Fruit fly (Drosophila melanogaster) whole organism, embryonic: ENCODE data around the gene SdicB.

Experiments
- Aef1 ChIP-seq: fragments of 200-800 bp; sonication (Bioruptor generic); IDR thresholded peaks from 3 replicates; pipeline ENCODE4 v1.3.6; 2022; ENCODE audit warnings: missing biosample characterization, missing genetic modification characterization
- Atf-2 ChIP-seq: fragments of 200-800 bp; sonication (Bioruptor generic); optimal IDR thresholded peaks from 2 replicates; lab custom pipeline; 2016; ENCODE audit warnings: missing biosample characterization, missing genetic modification characterization
- BEAF-32 ChIP-seq: fragments of 200-800 bp; sonication (Bioruptor generic); optimal IDR thresholded peaks from 3 replicates; lab custom pipeline; 2017; ENCODE audit warnings: missing biosample characterization, missing genetic modification characterization, mild to moderate bottlenecking, moderate library complexity, missing genetic modification reagents
- Bgb ChIP-seq: fragments of 200-800 bp; sonication (Bioruptor generic); IDR thresholded peaks from 2 replicates; pipeline ENCODE4 v1.3.6; 2022; ENCODE audit warnings: missing biosample characterization, missing genetic modification characterization; ENCODE audit not compliant: partially characterized antibody
- Blimp-1 ChIP-seq: fragments of 200-800 bp; sonication (Bioruptor generic); optimal IDR thresholded peaks from 3 replicates; lab custom pipeline; 2018; ENCODE audit warnings: missing biosample characterization, missing genetic modification characterization, mild to moderate bottlenecking, moderate library complexity, missing genetic modification reagents
- CG10209 ChIP-seq: fragments of 200-800 bp; sonication (Bioruptor generic); optimal IDR thresholded peaks from 3 replicates; lab custom pipeline; 2017; ENCODE audit warnings: missing biosample characterization, mild to moderate bottlenecking, missing genetic modification characterization, missing genetic modification reagents
- CG10462 ChIP-seq: fragments of 200-800 bp; sonication (Bioruptor generic); optimal IDR thresholded peaks from 2 replicates; lab custom pipeline; 2016; ENCODE audit warnings: missing biosample characterization, missing genetic modification characterization
- CG10959 ChIP-seq: fragments of 200-800 bp; sonication (Bioruptor generic); IDR thresholded peaks from 2 replicates; pipeline ENCODE4 v1.3.6; 2022; ENCODE audit warnings: missing biosample characterization, missing genetic modification characterization
- CG12299 ChIP-seq: fragments of 200-800 bp; sonication (Bioruptor generic); optimal IDR thresholded peaks from 2 replicates; lab custom pipeline; 2018; ENCODE audit warnings: missing biosample characterization, mild to moderate bottlenecking, missing genetic modification characterization
- CG13287 ChIP-seq: fragments of 200-800 bp; sonication (Bioruptor generic); IDR thresholded peaks from 2 replicates; pipeline ENCODE4 v1.3.6; 2022; ENCODE audit warnings: missing biosample characterization, missing genetic modification characterization; ENCODE audit not compliant: partially characterized antibody
- CG13775 ChIP-seq: fragments of 200-800 bp; sonication (Bioruptor generic); optimal IDR thresholded peaks from 3 replicates; lab custom pipeline; 2017; ENCODE audit warnings: missing biosample characterization, mild to moderate bottlenecking, missing genetic modification characterization
- CG14860 ChIP-seq: fragments of 200-800 bp; sonication (Bioruptor generic); IDR thresholded peaks from 3 replicates; pipeline ENCODE4 v1.3.6; 2022; ENCODE audit warnings: missing biosample characterization, missing genetic modification characterization; ENCODE audit not compliant: partially characterized antibody
- CG17385 ChIP-seq: fragments of 200-800 bp; sonication (Bioruptor generic); optimal IDR thresholded peaks from 3 replicates; lab custom pipeline; 2018; ENCODE audit warnings: missing biosample characterization, mild to moderate bottlenecking, missing genetic modification characterization
- CG17829 ChIP-seq: fragments of 200-800 bp; optimal IDR thresholded peaks from 2 replicates; lab custom pipeline; 2019; ENCODE audit warnings: missing biosample characterization, mild to moderate bottlenecking, missing genetic modification characterization, moderate library complexity
- CG2120 ChIP-seq: fragments of 200-800 bp; sonication (Bioruptor generic); optimal IDR thresholded peaks from 3 replicates; lab custom pipeline; 2016; ENCODE audit warnings: missing biosample characterization, missing genetic modification characterization
- CG34224 ChIP-seq: fragments of 200-800 bp; sonication (Bioruptor generic); IDR thresholded peaks from 3 replicates; pipeline ENCODE4 v1.3.6; 2022; ENCODE audit warnings: missing biosample characterization, missing genetic modification characterization; ENCODE audit not compliant: partially characterized antibody
- CG3838 ChIP-seq: fragments of 200-800 bp; sonication (Bioruptor generic); optimal IDR thresholded peaks from 3 replicates; lab custom pipeline; 2016; ENCODE audit warnings: missing biosample characterization, missing genetic modification characterization
- CG4424 ChIP-seq: fragments of 200-800 bp; sonication (Bioruptor generic); optimal IDR thresholded peaks from 3 replicates; lab custom pipeline; 2016; ENCODE audit warnings: missing biosample characterization, missing genetic modification characterization
- CG6791 ChIP-seq: fragments of 200-800 bp; sonication (Bioruptor generic); IDR thresholded peaks from 3 replicates; pipeline ENCODE4 v1.3.6; 2022; ENCODE audit warnings: missing biosample characterization, missing genetic modification characterization; ENCODE audit not compliant: partially characterized antibody
- CG8290 ChIP-seq, 3 experiments: fragments of 200-800 bp; sonication (Bioruptor generic); optimal IDR thresholded peaks; 2 replicates each; lab custom pipeline; 2016 to 2019; ENCODE audit warnings: missing biosample characterization in 3 of 3, missing genetic modification characterization in 3 of 3, mild to moderate bottlenecking in 2 of 3, moderate library complexity in 1 of 3
- CG8388 ChIP-seq: fragments of 200-800 bp; sonication (Bioruptor generic); optimal IDR thresholded peaks from 2 replicates; lab custom pipeline; 2019; ENCODE audit warnings: missing biosample characterization, mild to moderate bottlenecking, missing genetic modification characterization, moderate library complexity
- Dll ChIP-seq: fragments of 200-800 bp; sonication (Bioruptor generic); IDR thresholded peaks from 4 replicates; pipeline ENCODE4 v1.3.6; 2022; ENCODE audit warnings: missing biosample characterization, missing genetic modification characterization; ENCODE audit not compliant: partially characterized antibody
- E2f2 ChIP-seq: fragments of 200-800 bp; sonication (Bioruptor generic); IDR thresholded peaks from 2 replicates; pipeline ENCODE4 v1.3.6; 2022; ENCODE audit warnings: missing biosample characterization, missing genetic modification characterization
- Gug ChIP-seq: fragments of 200-800 bp; sonication (Bioruptor generic); IDR thresholded peaks from 4 replicates; pipeline ENCODE4 v1.3.6; 2022; ENCODE audit warnings: missing biosample characterization, missing genetic modification characterization
- HLH4C ChIP-seq: fragments of 200-800 bp; sonication (Bioruptor generic); IDR thresholded peaks from 3 replicates; pipeline ENCODE4 v1.3.6; 2022; ENCODE audit warnings: missing biosample characterization, missing genetic modification characterization; ENCODE audit not compliant: partially characterized antibody
- Max ChIP-seq: fragments of 200-800 bp; sonication (Bioruptor generic); optimal IDR thresholded peaks from 2 replicates; lab custom pipeline; 2016; ENCODE audit warnings: missing biosample characterization, mild to moderate bottlenecking, missing genetic modification characterization
- Med ChIP-seq: fragments of 200-800 bp; sonication (Bioruptor generic); peaks from one replicate; lab custom pipeline; 2016; ENCODE audit warnings: missing biosample characterization, missing genetic modification characterization, mild to moderate bottlenecking, inconsistent platforms, moderate library complexity
- Nf-YC ChIP-seq: fragments of 200-800 bp; optimal IDR thresholded peaks from 3 replicates; lab custom pipeline; 2019; ENCODE audit warnings: missing biosample characterization, mild to moderate bottlenecking, missing genetic modification characterization, moderate library complexity
- Oaz ChIP-seq: fragments of 200-800 bp; sonication (Bioruptor generic); IDR thresholded peaks from 2 replicates; pipeline ENCODE4 v1.3.6; 2022; ENCODE audit warnings: missing biosample characterization, missing genetic modification characterization
- Pdp1 ChIP-seq, 2 experiments: fragments of 200-800 bp; sonication (Bioruptor generic); optimal IDR thresholded peaks; 3 replicates each; lab custom pipeline; 2016; ENCODE audit warnings: missing biosample characterization in 2 of 2, missing genetic modification characterization in 2 of 2, mild to moderate bottlenecking in 1 of 2, moderate library complexity in 1 of 2
- Ptx1 ChIP-seq: fragments of 200-800 bp; sonication (Bioruptor generic); IDR thresholded peaks from 2 replicates; pipeline ENCODE4 v1.3.6; 2022; ENCODE audit warnings: missing biosample characterization, missing genetic modification characterization
- Spps ChIP-seq: fragments of 200-800 bp; sonication (Bioruptor generic); optimal IDR thresholded peaks from 2 replicates; lab custom pipeline; 2018; ENCODE audit warnings: missing biosample characterization, mild to moderate bottlenecking, missing genetic modification characterization
- ap ChIP-seq: fragments of 200-800 bp; sonication (Bioruptor generic); IDR thresholded peaks from 2 replicates; pipeline ENCODE4 v1.3.6; 2022; ENCODE audit warnings: missing biosample characterization, missing genetic modification characterization
- ase ChIP-seq: fragments of 200-800 bp; sonication (Bioruptor generic); IDR thresholded peaks from 3 replicates; pipeline ENCODE4 v1.3.6; 2022; ENCODE audit warnings: missing biosample characterization, missing genetic modification characterization
- ato ChIP-seq: fragments of 200-800 bp; sonication (Bioruptor generic); IDR thresholded peaks from 2 replicates; pipeline ENCODE4 v1.3.6; 2022; ENCODE audit warnings: missing biosample characterization, missing genetic modification characterization; ENCODE audit not compliant: partially characterized antibody
- crol ChIP-seq: fragments of 200-800 bp; sonication (Bioruptor generic); IDR thresholded peaks from 2 replicates; pipeline ENCODE4 v1.3.6; 2022; ENCODE audit warnings: missing biosample characterization, missing genetic modification characterization
- da ChIP-seq: fragments of 200-800 bp; sonication (Bioruptor generic); optimal IDR thresholded peaks from 2 replicates; lab custom pipeline; 2016; ENCODE audit warnings: missing biosample characterization, missing genetic modification characterization
- dm ChIP-seq: fragments of 200-800 bp; sonication (Bioruptor generic); optimal IDR thresholded peaks from 3 replicates; lab custom pipeline; 2016; ENCODE audit warnings: missing biosample characterization, missing genetic modification characterization
- gro ChIP-seq: fragments of 200-800 bp; sonication (Bioruptor generic); optimal IDR thresholded peaks from 2 replicates; lab custom pipeline; 2016; ENCODE audit warnings: missing biosample characterization, missing genetic modification characterization
- gsb-n ChIP-seq: fragments of 200-800 bp; sonication (Bioruptor generic); optimal IDR thresholded peaks from 3 replicates; lab custom pipeline; 2018; ENCODE audit warnings: missing biosample characterization, mild to moderate bottlenecking, missing genetic modification characterization
- hbn ChIP-seq: fragments of 200-800 bp; sonication (Bioruptor generic); IDR thresholded peaks from 2 replicates; pipeline ENCODE4 v1.3.6; 2022; ENCODE audit warnings: missing biosample characterization, missing genetic modification characterization; ENCODE audit not compliant: partially characterized antibody
- nmo ChIP-seq: fragments of 200-800 bp; sonication (Bioruptor generic); optimal IDR thresholded peaks from 2 replicates; lab custom pipeline; 2018; ENCODE audit warnings: missing biosample characterization, mild to moderate bottlenecking, missing genetic modification characterization, moderate library complexity
- pho ChIP-seq: fragments of 200-800 bp; sonication (Bioruptor generic); optimal IDR thresholded peaks from 2 replicates; lab custom pipeline; 2016; ENCODE audit warnings: missing biosample characterization, missing genetic modification characterization
- pum ChIP-seq: fragments of 200-800 bp; sonication (Bioruptor generic); optimal IDR thresholded peaks from 2 replicates; lab custom pipeline; 2016; ENCODE audit warnings: missing biosample characterization, missing genetic modification characterization
- sc ChIP-seq, 3 experiments: fragments of >200 bp in 2 of 3; fragments of 200-800 bp in 1 of 3; sonication (Bioruptor generic) in 1 of 3; optimal IDR thresholded peaks; 2 replicates in 2 of 3; 3 replicates in 1 of 3; lab custom pipeline; 2017; ENCODE audit warnings: mild to moderate bottlenecking in 1 of 3, missing biosample characterization in 1 of 3, missing genetic modification characterization in 1 of 3, missing genetic modification reagents in 1 of 3
- scrt ChIP-seq: fragments of 200-800 bp; sonication (Bioruptor generic); optimal IDR thresholded peaks from 2 replicates; lab custom pipeline; 2018; ENCODE audit warnings: missing biosample characterization, mild to moderate bottlenecking, missing genetic modification characterization, moderate library complexity
- sens ChIP-seq: fragments of 200-800 bp; sonication (Bioruptor generic); peaks from one replicate; lab custom pipeline; 2016; ENCODE audit warnings: missing biosample characterization, missing genetic modification characterization
- sna ChIP-seq: fragments of 200-800 bp; sonication (Bioruptor generic); IDR thresholded peaks from 2 replicates; pipeline ENCODE4 v1.3.6; 2022; ENCODE audit warnings: missing biosample characterization, missing genetic modification characterization; ENCODE audit not compliant: partially characterized antibody
- sug ChIP-seq: fragments of 200-800 bp; optimal IDR thresholded peaks from 2 replicates; lab custom pipeline; 2019; ENCODE audit warnings: missing biosample characterization, mild to moderate bottlenecking, missing genetic modification characterization, moderate library complexity

The SdicB gene

dm6 chrX:20251069-20251468 lies 41.7 kb upstream of the SdicB start, which contains the start of the genes CG17068 and Rab10 (continued):
- TF ChIP-seq gsb-n (tag; lab: Kevin White, UChicago): no peak
- peak; percentile 1 for TF ChIP-seq gro (GFP tag; lab: Kevin White, UChicago)
- TF ChIP-seq CG34224 (GFP tag; lab: Robert Waterston, UW): peak; percentile 96
- TF ChIP-seq Blimp-1 (GFP tag; lab: Kevin White, UChicago): no peak
- peak in 1 of 2 experiments; percentile 41 for TF ChIP-seq Pdp1 (GFP tag; optimal IDR thresholded peaks at IDR 0.05; lab: Kevin White, UChicago)
- no peak for TF ChIP-seq Oaz (GFP tag; lab: Robert Waterston, UW)
- TF ChIP-seq pum (GFP tag; lab: Kevin White, UChicago): no peak
- no peak for TF ChIP-seq da (GFP tag; lab: Kevin White, UChicago)
- TF ChIP-seq BEAF-32 (GFP tag; lab: Kevin White, UChicago): peak; percentile 95
- no peak; the same call in 3 of the 4 replicates for TF ChIP-seq Gug (GFP tag; lab: Robert Waterston, UW)
- TF ChIP-seq CG10959 (GFP tag; lab: Robert Waterston, UW): no peak
- peak; percentile 7 for TF ChIP-seq CG13775 (GFP tag; lab: Kevin White, UChicago)
- peak; percentile 95 for TF ChIP-seq Dll (GFP tag; lab: Robert Waterston, UW)
- no peak for TF ChIP-seq CG3838
- peak; percentile 44 for TF ChIP-seq CG8290 (GFP tag; optimal IDR thresholded peaks at IDR 0.05; lab: Kevin White, UChicago)
- TF ChIP-seq CG8290 (tag; optimal IDR thresholded peaks at IDR 0.05; lab: Kevin White, UChicago): peak in 1 of 2 experiments; percentile 12
- TF ChIP-seq Max (GFP tag; lab: Kevin White, UChicago): peak; percentile 3
- TF ChIP-seq sug (tag; lab: Kevin White, UChicago): peak; percentile 19
- peak; percentile 50 for TF ChIP-seq nmo (GFP tag; lab: Kevin White, UChicago)
- TF ChIP-seq dm: peak; percentile 53
- TF ChIP-seq ase (GFP tag; lab: Robert Waterston, UW): no peak
- no peak for TF ChIP-seq Nf-YC (tag; lab: Kevin White, UChicago)
- no peak for TF ChIP-seq CG17385 (GFP tag; lab: Kevin White, UChicago)
- peak; percentile 12 for TF ChIP-seq CG4424 (GFP tag; lab: Kevin White, UChicago)
- peak; percentile 81 for TF ChIP-seq Med (GFP tag; lab: Kevin White, UChicago)
- TF ChIP-seq ato: peak; percentile 57
- no peak for TF ChIP-seq Atf-2 (GFP tag; lab: Kevin White, UChicago)
- peak; percentile 16 for TF ChIP-seq CG12299
- peak; percentile 22 for TF ChIP-seq pho (GFP tag; lab: Kevin White, UChicago)
- peak; percentile 51; the same call in 1 of the 2 replicates for TF ChIP-seq E2f2 (GFP tag; lab: Robert Waterston, UW)
- TF ChIP-seq CG6791 (GFP tag; lab: Robert Waterston, UW): peak; percentile 81
- no peak for TF ChIP-seq sc (optimal IDR thresholded peaks at IDR 0.05; lab: Kevin White, UChicago)
- TF ChIP-seq sc (GFP tag; optimal IDR thresholded peaks at IDR 0.05; lab: Kevin White, UChicago): no peak
- peak; percentile 88 for TF ChIP-seq sens (GFP tag; lab: Kevin White, UChicago)
- TF ChIP-seq CG13287: peak; percentile 94
- TF ChIP-seq CG10209: no peak
- TF ChIP-seq Ptx1 (GFP tag; lab: Robert Waterston, UW): 0 out of 2 replicates have a peak, but pooled peaks have one; percentile 22
- TF ChIP-seq Bgb (GFP tag; lab: Robert Waterston, UW): peak; percentile 88
- peak; percentile 0 for TF ChIP-seq scrt (GFP tag; lab: Kevin White, UChicago)
- peak; percentile 89 for TF ChIP-seq CG14860 (GFP tag; lab: Robert Waterston, UW)
- no peak for TF ChIP-seq Aef1 (GFP tag; lab: Robert Waterston, UW)
- no peak for TF ChIP-seq CG10462 (GFP tag; lab: Kevin White, UChicago)
- no peak for TF ChIP-seq ap
- no peak for TF ChIP-seq Spps
- TF ChIP-seq CG2120: peak; percentile 32
- peak; percentile 13 for TF ChIP-seq CG17829 (tag; lab: Kevin White, UChicago)
- peak; percentile 95 for TF ChIP-seq HLH4C
- no peak for TF ChIP-seq CG8388 (GFP tag; lab: Kevin White, UChicago)
- no peak for TF ChIP-seq crol (GFP tag; lab: Robert Waterston, UW)
- peak; percentile 88 for TF ChIP-seq sna (GFP tag; lab: Robert Waterston, UW)
- TF ChIP-seq hbn (GFP tag; lab: Robert Waterston, UW): peak; percentile 93
